Fruit fly (Drosophila melanogaster): ENCODE measurements around the gene CG17065.
A peak's percentile ranks its signal among the peaks of the same experiment; 100 is the strongest.

CG17065 gene

dm6 chrX:20256849-20257590 is at the start of gene CG17065 (continued):
- TF ChIP-seq Ets97D (GFP tag; optimal IDR thresholded peaks at IDR 0.05) (peak; percentile 96), sr (GFP tag; IDR thresholded peaks at IDR 0.05) (no peak), CG2120 (GFP tag; optimal IDR thresholded peaks at IDR 0.05) (peak; percentile 40), sug (tag; optimal IDR thresholded peaks at IDR 0.05) (peak; percentile 51), sens (GFP tag) (peak; percentile 89), CG9932 (GFP tag; IDR thresholded peaks at IDR 0.05) (peak; percentile 49; the same call in 1 of the 2 replicates), B-H1 (GFP tag; IDR thresholded peaks at IDR 0.05) (no peak), knrl (GFP tag; IDR thresholded peaks at IDR 0.05; ENCODE audit: partially characterized antibody) (peak; percentile 37; the same call in 1 of the 3 replicates), CG2199 (GFP tag; IDR thresholded peaks at IDR 0.05) (no peak), CG34224 (GFP tag; IDR thresholded peaks at IDR 0.05; ENCODE audit: partially characterized antibody) (peak; percentile 16; the same call in 1 of the 3 replicates), pzg (GFP tag; optimal IDR thresholded peaks at IDR 0.05) (peak; percentile 70), CG9609 (GFP tag; optimal IDR thresholded peaks at IDR 0.05) (peak; percentile 12), inv (GFP tag; IDR thresholded peaks at IDR 0.05; ENCODE audit: partially characterized antibody) (0 out of 2 replicates have a peak, but pooled peaks have one; percentile 30), insv (GFP tag; optimal IDR thresholded peaks at IDR 0.05) (peak in 1 of 2 experiments; percentile 5), CG17829 (tag; optimal IDR thresholded peaks at IDR 0.05) (peak; percentile 32), grau (tag; optimal IDR thresholded peaks at IDR 0.05) (peak; percentile 52), CG15514 (GFP tag; optimal IDR thresholded peaks at IDR 0.05) (peak; percentile 46), CG4730 (GFP tag; IDR thresholded peaks at IDR 0.05) (no peak), MESR4 (GFP tag; optimal IDR thresholded peaks at IDR 0.05) (peak; percentile 49), Lpt (GFP tag; optimal IDR thresholded peaks at IDR 0.05) (no peak), Ets65A (GFP tag) (peak; percentile 93), ro (GFP tag; IDR thresholded peaks at IDR 0.05) (no peak), HLH4C (GFP tag; IDR thresholded peaks at IDR 0.05; ENCODE audit: partially characterized antibody) (peak; percentile 57; the same call in 2 of the 3 replicates), nerfin-2 (GFP tag; IDR thresholded peaks at IDR 0.05; ENCODE audit: partially characterized antibody) (no peak), kah (GFP tag; optimal IDR thresholded peaks at IDR 0.05) (no peak), stwl (tag; optimal IDR thresholded peaks at IDR 0.05) (peak; percentile 85), CG10543 (GFP tag; optimal IDR thresholded peaks at IDR 0.05) (peak; percentile 64), Meics (GFP tag; optimal IDR thresholded peaks at IDR 0.05) (peak; percentile 35), HmgZ (tag; optimal IDR thresholded peaks at IDR 0.05) (peak; percentile 43), Sry-β (GFP tag; optimal IDR thresholded peaks at IDR 0.05) (peak; percentile 98), CG33213 (GFP tag; optimal IDR thresholded peaks at IDR 0.05) (peak; percentile 20), Rfx (GFP tag; IDR thresholded peaks at IDR 0.05) (peak; percentile 68), pnt (GFP tag; optimal IDR thresholded peaks at IDR 0.05) (peak; percentile 6), PHDP (tag; optimal IDR thresholded peaks at IDR 0.05) (peak; percentile 26), CG16813 (GFP tag; IDR thresholded peaks at IDR 0.05; ENCODE audit: partially characterized antibody) (peak; percentile 57; the same call in 2 of the 3 replicates), jumu (GFP tag; optimal IDR thresholded peaks at IDR 0.05) (peak; percentile 13), crol (GFP tag; IDR thresholded peaks at IDR 0.05) (peak; percentile 60), dm (GFP tag; optimal IDR thresholded peaks at IDR 0.05) (peak; percentile 10), GATAe (GFP tag; conservative IDR thresholded peaks at IDR 0.05) (0 out of 2 replicates have a peak, but pooled peaks have one; percentile 11), NC2β (GFP tag; optimal IDR thresholded peaks at IDR 0.05) (peak; percentile 17), Trl (optimal IDR thresholded peaks at IDR 0.05) (no peak), Trl (GFP tag; optimal IDR thresholded peaks at IDR 0.05) (peak; percentile 8), tio (GFP tag; optimal IDR thresholded peaks at IDR 0.05) (no peak), Bteb2 (GFP tag; optimal IDR thresholded peaks at IDR 0.05) (peak; percentile 25), gro (GFP tag; optimal IDR thresholded peaks at IDR 0.05) (peak; percentile 29), pho (GFP tag; optimal IDR thresholded peaks at IDR 0.05) (peak; percentile 34), Ptx1 (GFP tag; IDR thresholded peaks at IDR 0.05) (0 out of 2 replicates have a peak, but pooled peaks have one; percentile 15), Ada2b (GFP tag; IDR thresholded peaks at IDR 0.05) (no peak), CG6175 (GFP tag; IDR thresholded peaks at IDR 0.05) (peak; percentile 19; the same call in 1 of the 3 replicates)

Data from whole organism, embryonic.